Fruit fly (Drosophila melanogaster) whole organism, prepupa: ENCODE measurements around the gene CG33514.

Experiments
- CG11762 ChIP-seq: fragments of 200-800 bp; sonication (Bioruptor generic); optimal IDR thresholded peaks from 3 replicates; lab custom pipeline; 2016; ENCODE audit warnings: missing biosample characterization, missing genetic modification characterization; ENCODE audit not compliant: insufficient read depth
- Lpt ChIP-seq: fragments of 200-800 bp; sonication (Bioruptor generic); optimal IDR thresholded peaks from 3 replicates; lab custom pipeline; 2016; ENCODE audit warnings: missing biosample characterization, missing genetic modification characterization
- Met ChIP-seq: fragments of 200-800 bp; sonication (Bioruptor generic); optimal IDR thresholded peaks from 3 replicates; lab custom pipeline; 2016; ENCODE audit warnings: missing biosample characterization, missing genetic modification characterization
- esn ChIP-seq: fragments of 200-800 bp; sonication (Bioruptor generic); optimal IDR thresholded peaks from 2 replicates; lab custom pipeline; 2016; ENCODE audit warnings: missing biosample characterization, mild to moderate bottlenecking, missing genetic modification characterization, moderate library complexity
- svp ChIP-seq: fragments of 200-800 bp; sonication (Bioruptor generic); peaks from one replicate; lab custom pipeline; 2016; ENCODE audit warnings: missing biosample characterization, missing genetic modification characterization

DNA sequence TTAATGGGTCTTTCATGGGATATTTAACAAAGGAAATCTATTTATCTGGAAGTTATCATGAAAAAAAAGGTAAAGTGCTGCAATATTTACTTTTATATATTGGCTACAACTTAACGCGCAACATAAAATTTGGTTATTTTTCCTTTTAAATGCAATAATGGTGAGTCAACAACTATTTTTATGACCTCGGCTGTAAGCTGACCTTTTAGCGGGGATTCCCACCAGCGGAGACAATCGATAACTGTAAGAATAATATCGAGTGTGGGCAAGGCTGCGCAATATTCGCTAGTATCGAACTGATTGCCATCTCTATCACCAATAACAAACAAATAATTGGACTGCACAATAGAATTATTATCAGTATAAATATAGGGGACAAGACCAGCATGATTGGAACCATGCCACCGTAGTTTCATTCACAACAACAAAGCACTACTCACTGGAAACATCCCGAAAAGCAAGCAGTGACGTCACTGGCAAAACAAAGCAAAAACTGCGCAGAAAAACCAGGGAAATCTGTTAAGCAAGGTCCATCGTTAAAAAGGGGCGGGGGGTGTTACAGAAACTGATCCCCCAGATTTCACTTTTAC, 38.0 kb downstream of the CG33514 start, which contains the start of gene Syx17:
- TF ChIP-seq svp: peak; percentile 99
- peak; percentile 31 for TF ChIP-seq Met (GFP tag; lab: Kevin White, UChicago)
- TF ChIP-seq esn (GFP tag; lab: Kevin White, UChicago): peak; percentile 61
- peak; percentile 12 for TF ChIP-seq CG11762 (GFP tag; lab: Kevin White, UChicago)
- peak; percentile 33 for TF ChIP-seq Lpt (GFP tag; lab: Kevin White, UChicago)
